Fruit fly (Drosophila melanogaster): ENCODE measurements around the gene Sgt1.
A peak's percentile ranks its signal among the peaks of the same experiment; 100 is the strongest.

The Sgt1 gene

dm6 chr3R:8261634-8262033 is 43.4 kb downstream of the Sgt1 start:
- TF ChIP-seq Hr96 (GFP tag; optimal IDR thresholded peaks at IDR 0.05) (no peak), ovo (GFP tag; optimal IDR thresholded peaks at IDR 0.05) (peak; percentile 8), kay (GFP tag; ENCODE audit: borderline replicate concordance) (peak; percentile 92), CG14711 (tag; optimal IDR thresholded peaks at IDR 0.05) (no peak), cic (GFP tag; optimal IDR thresholded peaks at IDR 0.05) (no peak), CG33017 (tag; optimal IDR thresholded peaks at IDR 0.05) (peak; percentile 4)

- no peak for TF ChIP-seq CG14711 (tag; optimal IDR thresholded peaks at IDR 0.05)
- no peak for TF ChIP-seq Mnt (GFP tag; optimal IDR thresholded peaks at IDR 0.05)
- TF ChIP-seq kay (GFP tag; ENCODE audit: borderline replicate concordance): no peak
- no peak for TF ChIP-seq cic (GFP tag; optimal IDR thresholded peaks at IDR 0.05)
- TF ChIP-seq bab1 (GFP tag; optimal IDR thresholded peaks at IDR 0.05): no peak
- TF ChIP-seq CG33017 (tag; optimal IDR thresholded peaks at IDR 0.05): no peak
- no peak for TF ChIP-seq CG5204 (GFP tag; optimal IDR thresholded peaks at IDR 0.05)
- TF ChIP-seq CG7045 (GFP tag; optimal IDR thresholded peaks at IDR 0.05): no peak
These were observed 49.0 kb downstream of the Sgt1 start for dm6 chr3R:8256040-8256439.

dm6 chr3R:8254347-8254746 is 50.7 kb downstream of the Sgt1 start:
- TF ChIP-seq toe (GFP tag; optimal IDR thresholded peaks at IDR 0.05) (no peak), CG7101 (tag; optimal IDR thresholded peaks at IDR 0.05) (no peak), Hr96 (GFP tag; optimal IDR thresholded peaks at IDR 0.05) (no peak), CG5204 (GFP tag; optimal IDR thresholded peaks at IDR 0.05) (no peak), CG11617 (GFP tag; optimal IDR thresholded peaks at IDR 0.05) (no peak), cic (GFP tag; optimal IDR thresholded peaks at IDR 0.05) (no peak), CG33017 (tag; optimal IDR thresholded peaks at IDR 0.05) (no peak), CG14711 (tag; optimal IDR thresholded peaks at IDR 0.05) (no peak), pad (GFP tag; optimal IDR thresholded peaks at IDR 0.05) (no peak), ovo (GFP tag; optimal IDR thresholded peaks at IDR 0.05) (no peak), tj (GFP tag; optimal IDR thresholded peaks at IDR 0.05) (no peak), Clk (GFP tag; optimal IDR thresholded peaks at IDR 0.05) (no peak), kay (GFP tag; ENCODE audit: borderline replicate concordance) (no peak), CG1620 (GFP tag; optimal IDR thresholded peaks at IDR 0.05) (no peak), Crg-1 (GFP tag; optimal IDR thresholded peaks at IDR 0.05) (no peak), cnc (optimal IDR thresholded peaks at IDR 0.05) (no peak)

All from whole organism, adult.